Worm (Caenorhabditis elegans) whole organism, mixed stage, embryonic: ENCODE data around the gene srx-86.

ENCODE experiments used
- ceh-39 ChIP-seq: fragments of 150-350 bp; optimal IDR thresholded peaks from 2 replicates; lab custom pipeline; 2014; ENCODE audit warnings: missing biosample characterization, missing genetic modification characterization
- elt-3 ChIP-seq: fragments of 150-350 bp; optimal IDR thresholded peaks from 2 replicates; lab custom pipeline; 2014; ENCODE audit warnings: missing biosample characterization, missing genetic modification characterization
- ham-2 ChIP-seq: fragments of 200-800 bp; sonication (Bioruptor generic); optimal IDR thresholded peaks from 2 replicates; lab custom pipeline; 2018; ENCODE audit warnings: mild to moderate bottlenecking, missing genetic modification characterization, missing compliant biosample characterization
- lin-13 ChIP-seq: fragments of 150-350 bp; optimal IDR thresholded peaks from 2 replicates; lab custom pipeline; 2014; ENCODE audit warnings: missing biosample characterization, missing genetic modification characterization
- lin-32 ChIP-seq: fragments of 200-800 bp; sonication (Bioruptor generic); optimal IDR thresholded peaks from 2 replicates; lab custom pipeline; 2018; ENCODE audit warnings: mild to moderate bottlenecking, missing genetic modification characterization, missing compliant biosample characterization
- mab-5 ChIP-seq: fragments of 150-350 bp; optimal IDR thresholded peaks from 2 replicates; lab custom pipeline; 2014; ENCODE audit warnings: missing biosample characterization, missing genetic modification characterization
- mep-1 ChIP-seq: fragments of 150-350 bp; optimal IDR thresholded peaks from 2 replicates; lab custom pipeline; 2017; ENCODE audit warnings: missing biosample characterization, missing genetic modification reagents, missing genetic modification characterization, inconsistent platforms
- nhr-12 ChIP-seq: fragments of 150-350 bp; optimal IDR thresholded peaks from 2 replicates; lab custom pipeline; 2014; ENCODE audit warnings: missing biosample characterization, missing genetic modification characterization
- nhr-237 ChIP-seq: fragments of 150-350 bp; optimal IDR thresholded peaks from 2 replicates; lab custom pipeline; 2014; ENCODE audit warnings: missing biosample characterization, missing genetic modification characterization
- nhr-76 ChIP-seq: sonication (generic microtip); optimal IDR thresholded peaks from 2 replicates; lab custom pipeline; 2017; ENCODE audit warnings: missing biosample characterization, missing genetic modification characterization
- pha-4 ChIP-seq: fragments of 150-350 bp; optimal IDR thresholded peaks from 2 replicates; lab custom pipeline; 2018; ENCODE audit warnings: missing biosample characterization, missing genetic modification reagents, missing genetic modification characterization
- unc-62 ChIP-seq: fragments of 150-350 bp; optimal IDR thresholded peaks from 2 replicates; lab custom pipeline; 2014; ENCODE audit warnings: missing biosample characterization, missing genetic modification reagents, missing genetic modification characterization

DNA sequence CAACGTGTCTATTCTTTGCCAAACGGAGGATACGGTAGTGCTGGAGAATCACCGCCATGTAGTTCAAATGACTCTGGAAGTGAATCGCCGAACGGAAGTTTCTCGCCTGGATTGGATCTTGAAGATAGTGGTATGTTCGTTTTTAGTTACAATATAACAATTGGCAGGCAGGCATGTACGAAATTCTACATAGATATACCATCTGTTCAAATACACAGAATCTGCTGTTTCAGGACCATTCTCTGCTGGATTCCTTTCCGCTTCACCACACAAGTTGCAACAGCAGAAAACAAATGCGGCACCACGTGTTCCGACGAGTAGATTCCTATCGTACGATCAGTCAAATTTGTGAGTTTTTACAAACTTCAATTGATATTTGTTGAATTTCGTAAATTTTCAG lies 23.2 kb upstream of the srx-86 start:
- TF ChIP-seq nhr-237 (tag; lab: Kevin White, UChicago) (no peak), pha-4 (tag; lab: Kevin White, UChicago) (no peak), unc-62 (GFP tag; lab: Kevin White, UChicago) (no peak), mep-1 (tag; lab: Kevin White, UChicago) (no peak), mab-5 (tag; lab: Kevin White, UChicago) (no peak), nhr-12 (tag; lab: Kevin White, UChicago) (no peak), lin-13 (no peak), lin-32 (GFP tag; lab: Kevin White, UChicago) (no peak), nhr-76 (tag; lab: Kevin White, UChicago) (no peak), elt-3 (no peak), ham-2 (no peak), ceh-39 (tag; lab: Kevin White, UChicago) (no peak)
